In the genomic region with DNA sequence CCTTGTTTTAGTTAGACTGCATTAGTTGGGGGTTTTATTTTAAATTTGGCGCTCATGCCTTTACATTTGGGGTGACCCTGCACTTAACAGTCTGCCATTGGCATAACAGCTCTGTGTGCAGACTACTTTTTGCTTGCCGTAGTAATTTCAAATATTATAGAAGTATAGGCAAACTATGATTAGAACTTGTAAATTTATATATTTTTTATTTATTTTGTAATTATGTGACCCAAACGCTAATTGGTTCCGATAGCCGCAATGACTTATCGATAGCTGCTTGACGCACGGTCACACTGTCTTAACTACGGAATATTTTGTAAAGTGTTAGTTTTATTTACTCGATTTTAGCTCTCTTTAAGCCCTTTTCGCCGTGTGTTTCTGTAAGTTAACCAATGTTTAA, we compare ENCODE assay signal across 1 fruit fly cellular context.
TF ChIP-seq lines count a peak whose summit lies in the region.

rhea (plus strand) TSS at position 292 of the 400 bp plus-strand sequence.

TF ChIP-seq in whole organism, embryonic, 481 proteins besides CTCF, POLR2A, EP300 and RAD21 (continued from another document and continues in another):
- no peak for TF ChIP-seq Hr78 (GFP tag; optimal IDR thresholded peaks at IDR 0.05; lab: Kevin White, UChicago)
- TF ChIP-seq Fer1 (GFP tag; optimal IDR thresholded peaks at IDR 0.05; lab: Kevin White, UChicago): peak; percentile 23
- TF ChIP-seq otp (GFP tag; IDR thresholded peaks at IDR 0.05; lab: Robert Waterston, UW): peak; percentile 24; the same call in 1 of the 3 replicates
- no peak for TF ChIP-seq CG8290 (GFP tag; optimal IDR thresholded peaks at IDR 0.05; lab: Kevin White, UChicago)
- TF ChIP-seq CG8290 (tag; optimal IDR thresholded peaks at IDR 0.05; lab: Kevin White, UChicago): no peak
- TF ChIP-seq CG30403 (GFP tag; optimal IDR thresholded peaks at IDR 0.05; lab: Kevin White, UChicago): peak; percentile 4
- TF ChIP-seq da (GFP tag; optimal IDR thresholded peaks at IDR 0.05; lab: Kevin White, UChicago): no peak
- no peak for TF ChIP-seq Hr51 (GFP tag; optimal IDR thresholded peaks at IDR 0.05; lab: Kevin White, UChicago)
- no peak for TF ChIP-seq CG7987 (GFP tag; optimal IDR thresholded peaks at IDR 0.05; lab: Kevin White, UChicago)
- TF ChIP-seq ssp (GFP tag; IDR thresholded peaks at IDR 0.05; lab: Robert Waterston, UW): no peak
- TF ChIP-seq CG6791 (GFP tag; IDR thresholded peaks at IDR 0.05; lab: Robert Waterston, UW; ENCODE audit: partially characterized antibody): peak; percentile 71; the same call in 2 of the 3 replicates
- no peak for TF ChIP-seq ato (GFP tag; IDR thresholded peaks at IDR 0.05; lab: Robert Waterston, UW; ENCODE audit: partially characterized antibody)
- TF ChIP-seq Sry-β (GFP tag; optimal IDR thresholded peaks at IDR 0.05; lab: Kevin White, UChicago): no peak
- no peak for TF ChIP-seq luna (GFP tag; optimal IDR thresholded peaks at IDR 0.05; lab: Kevin White, UChicago)
- TF ChIP-seq CG2129 (GFP tag; IDR thresholded peaks at IDR 0.05; lab: Robert Waterston, UW; ENCODE audit: partially characterized antibody): peak; percentile 61
- no peak for TF ChIP-seq CG4707 (GFP tag; optimal IDR thresholded peaks at IDR 0.05; lab: Kevin White, UChicago)
- peak; percentile 52 for TF ChIP-seq HmgZ (tag; optimal IDR thresholded peaks at IDR 0.05; lab: Kevin White, UChicago)
- TF ChIP-seq pb (GFP tag; optimal IDR thresholded peaks at IDR 0.05; lab: Kevin White, UChicago): no peak
- TF ChIP-seq CG4404 (GFP tag; IDR thresholded peaks at IDR 0.05; lab: Robert Waterston, UW): no peak
- no peak for TF ChIP-seq CG6765 (GFP tag; optimal IDR thresholded peaks at IDR 0.05; lab: Kevin White, UChicago)
- TF ChIP-seq gcm2 (GFP tag; optimal IDR thresholded peaks at IDR 0.05; lab: Kevin White, UChicago): no peak
- no peak for TF ChIP-seq CG7928 (GFP tag; optimal IDR thresholded peaks at IDR 0.05; lab: Kevin White, UChicago)
- no peak for TF ChIP-seq Fer3 (tag; optimal IDR thresholded peaks at IDR 0.05; lab: Kevin White, UChicago)
- TF ChIP-seq ac (GFP tag; optimal IDR thresholded peaks at IDR 0.05; lab: Kevin White, UChicago): no peak
- TF ChIP-seq Asciz (GFP tag; optimal IDR thresholded peaks at IDR 0.05; lab: Kevin White, UChicago): no peak
- peak; percentile 93 for TF ChIP-seq E2f2 (GFP tag; IDR thresholded peaks at IDR 0.05; lab: Robert Waterston, UW)
- peak; percentile 3 for TF ChIP-seq D19A (tag; optimal IDR thresholded peaks at IDR 0.05; lab: Kevin White, UChicago)
- TF ChIP-seq Kr (GFP tag; optimal IDR thresholded peaks at IDR 0.05; lab: Kevin White, UChicago): no peak
- no peak for TF ChIP-seq tup (GFP tag; optimal IDR thresholded peaks at IDR 0.05; lab: Kevin White, UChicago)
- no peak for TF ChIP-seq corto (GFP tag; optimal IDR thresholded peaks at IDR 0.05; lab: Kevin White, UChicago)
- no peak for TF ChIP-seq CG16863 (GFP tag; optimal IDR thresholded peaks at IDR 0.05; lab: Kevin White, UChicago)
- TF ChIP-seq unc-4 (GFP tag; IDR thresholded peaks at IDR 0.05; lab: Robert Waterston, UW; ENCODE audit: partially characterized antibody): peak; percentile 87
- no peak for TF ChIP-seq zfh2 (GFP tag; optimal IDR thresholded peaks at IDR 0.05; lab: Kevin White, UChicago)
- TF ChIP-seq vvl (GFP tag; IDR thresholded peaks at IDR 0.05; lab: Robert Waterston, UW): peak; percentile 43; the same call in 1 of the 2 replicates
- no peak for TF ChIP-seq grn (GFP tag; optimal IDR thresholded peaks at IDR 0.05; lab: Kevin White, UChicago)
- TF ChIP-seq C15 (GFP tag; IDR thresholded peaks at IDR 0.05; lab: Robert Waterston, UW): no peak
- TF ChIP-seq CG15514 (GFP tag; optimal IDR thresholded peaks at IDR 0.05; lab: Kevin White, UChicago): peak; percentile 98
- TF ChIP-seq Adf1 (GFP tag; IDR thresholded peaks at IDR 0.05; lab: Robert Waterston, UW): no peak
- no peak for TF ChIP-seq CG6689 (GFP tag; IDR thresholded peaks at IDR 0.05; lab: Robert Waterston, UW)
- no peak for TF ChIP-seq CG33557 (GFP tag; optimal IDR thresholded peaks at IDR 0.05; lab: Kevin White, UChicago)
- no peak for TF ChIP-seq aop (GFP tag; IDR thresholded peaks at IDR 0.05; lab: Robert Waterston, UW)
- TF ChIP-seq CG1832 (GFP tag; optimal IDR thresholded peaks at IDR 0.05; lab: Kevin White, UChicago): no peak
- TF ChIP-seq CG1529 (GFP tag; optimal IDR thresholded peaks at IDR 0.05; lab: Kevin White, UChicago): no peak
- no peak for TF ChIP-seq sisA (GFP tag; IDR thresholded peaks at IDR 0.05; lab: Robert Waterston, UW)
- no peak for TF ChIP-seq CG3163 (GFP tag; optimal IDR thresholded peaks at IDR 0.05; lab: Kevin White, UChicago)
- TF ChIP-seq NfI (GFP tag; optimal IDR thresholded peaks at IDR 0.05; lab: Kevin White, UChicago): no peak
- no peak for TF ChIP-seq wdn (GFP tag; IDR thresholded peaks at IDR 0.05; lab: Robert Waterston, UW)
- TF ChIP-seq CG12219 (GFP tag; optimal IDR thresholded peaks at IDR 0.05; lab: Kevin White, UChicago): no peak
- TF ChIP-seq zf30C (GFP tag; optimal IDR thresholded peaks at IDR 0.05; lab: Kevin White, UChicago): no peak
- peak; percentile 76; the same call in 1 of the 4 replicates for TF ChIP-seq chinmo (GFP tag; IDR thresholded peaks at IDR 0.05; lab: Robert Waterston, UW; ENCODE audit: partially characterized antibody)
- TF ChIP-seq Fer2 (tag; optimal IDR thresholded peaks at IDR 0.05; lab: Kevin White, UChicago): no peak
- TF ChIP-seq Eip74EF (GFP tag; optimal IDR thresholded peaks at IDR 0.05; lab: Kevin White, UChicago): no peak
- no peak for TF ChIP-seq Awh (GFP tag; IDR thresholded peaks at IDR 0.05; lab: Robert Waterston, UW)
- peak; percentile 16 for TF ChIP-seq Nf-YB (GFP tag; optimal IDR thresholded peaks at IDR 0.05; lab: Kevin White, UChicago)
- peak; percentile 81 for TF ChIP-seq Doc3 (GFP tag; IDR thresholded peaks at IDR 0.05; lab: Robert Waterston, UW; ENCODE audit: partially characterized antibody)
- no peak for TF ChIP-seq Meics (GFP tag; optimal IDR thresholded peaks at IDR 0.05; lab: Kevin White, UChicago)
- peak; percentile 41 for TF ChIP-seq lilli (GFP tag; optimal IDR thresholded peaks at IDR 0.05; lab: Kevin White, UChicago)
- TF ChIP-seq lola (GFP tag; optimal IDR thresholded peaks at IDR 0.05; lab: Kevin White, UChicago): peak in 1 of 3 experiments; percentile 10
- TF ChIP-seq MTF-1 (GFP tag; optimal IDR thresholded peaks at IDR 0.05; lab: Kevin White, UChicago; ENCODE audit: borderline replicate concordance): no peak
- peak; percentile 84; the same call in 1 of the 2 replicates for TF ChIP-seq amos (GFP tag; IDR thresholded peaks at IDR 0.05; lab: Robert Waterston, UW; ENCODE audit: partially characterized antibody)
- TF ChIP-seq CG6654 (GFP tag; optimal IDR thresholded peaks at IDR 0.05; lab: Kevin White, UChicago): no peak
- TF ChIP-seq Camta (GFP tag; optimal IDR thresholded peaks at IDR 0.05; lab: Kevin White, UChicago): no peak
- peak; percentile 82 for TF ChIP-seq CG34224 (GFP tag; IDR thresholded peaks at IDR 0.05; lab: Robert Waterston, UW; ENCODE audit: partially characterized antibody)
- no peak for TF ChIP-seq CG3726 (GFP tag; IDR thresholded peaks at IDR 0.05; lab: Robert Waterston, UW)
- TF ChIP-seq CG6683 (GFP tag; optimal IDR thresholded peaks at IDR 0.05; lab: Kevin White, UChicago): no peak
- no peak for TF ChIP-seq sqz (GFP tag; optimal IDR thresholded peaks at IDR 0.05; lab: Kevin White, UChicago)
- TF ChIP-seq Blimp-1 (GFP tag; optimal IDR thresholded peaks at IDR 0.05; lab: Kevin White, UChicago): no peak
- no peak for TF ChIP-seq CG16779 (GFP tag; IDR thresholded peaks at IDR 0.05; lab: Robert Waterston, UW)
- TF ChIP-seq cad (GFP tag; optimal IDR thresholded peaks at IDR 0.05; lab: Kevin White, UChicago): no peak
- TF ChIP-seq ab (GFP tag; optimal IDR thresholded peaks at IDR 0.05; lab: Kevin White, UChicago): no peak
- TF ChIP-seq zen (tag; optimal IDR thresholded peaks at IDR 0.05; lab: Kevin White, UChicago): peak; percentile 65
- no peak for TF ChIP-seq so (GFP tag; IDR thresholded peaks at IDR 0.05; lab: Robert Waterston, UW)
- TF ChIP-seq Dek (tag; optimal IDR thresholded peaks at IDR 0.05; lab: Kevin White, UChicago): peak; percentile 17
- TF ChIP-seq CG12071 (GFP tag; optimal IDR thresholded peaks at IDR 0.05; lab: Kevin White, UChicago): no peak
- TF ChIP-seq CG15696 (tag; optimal IDR thresholded peaks at IDR 0.05; lab: Kevin White, UChicago): no peak
- TF ChIP-seq CG7745 (tag; optimal IDR thresholded peaks at IDR 0.05; lab: Kevin White, UChicago): no peak
- TF ChIP-seq CG14441 (GFP tag; IDR thresholded peaks at IDR 0.05; lab: Robert Waterston, UW): no peak
- TF ChIP-seq Ptx1 (GFP tag; IDR thresholded peaks at IDR 0.05; lab: Robert Waterston, UW): 0 out of 2 replicates have a peak, but pooled peaks have one; percentile 10
- no peak for TF ChIP-seq HmgD (GFP tag; optimal IDR thresholded peaks at IDR 0.05; lab: Kevin White, UChicago)
- peak; percentile 73 for TF ChIP-seq sens (GFP tag; lab: Kevin White, UChicago)
- TF ChIP-seq YL-1 (GFP tag; optimal IDR thresholded peaks at IDR 0.05; lab: Kevin White, UChicago): peak; percentile 31
- TF ChIP-seq sd (tag; optimal IDR thresholded peaks at IDR 0.05; lab: Kevin White, UChicago): no peak
- TF ChIP-seq gem (tag; optimal IDR thresholded peaks at IDR 0.05; lab: Kevin White, UChicago): peak; percentile 40
- TF ChIP-seq tna (GFP tag; IDR thresholded peaks at IDR 0.05; lab: Robert Waterston, UW; ENCODE audit: partially characterized antibody): peak; percentile 49
- no peak for TF ChIP-seq Ssrp (tag; optimal IDR thresholded peaks at IDR 0.05; lab: Kevin White, UChicago)
- TF ChIP-seq sc (optimal IDR thresholded peaks at IDR 0.05; lab: Kevin White, UChicago): no peak
- no peak for TF ChIP-seq sc (GFP tag; optimal IDR thresholded peaks at IDR 0.05; lab: Kevin White, UChicago)
- no peak for TF ChIP-seq bcd (GFP tag; optimal IDR thresholded peaks at IDR 0.05; lab: Kevin White, UChicago)
- TF ChIP-seq E2f1 (GFP tag; IDR thresholded peaks at IDR 0.05; lab: Robert Waterston, UW): no peak
- no peak for TF ChIP-seq CG7839 (tag; optimal IDR thresholded peaks at IDR 0.05; lab: Kevin White, UChicago)
- no peak for TF ChIP-seq CG17385 (GFP tag; optimal IDR thresholded peaks at IDR 0.05; lab: Kevin White, UChicago)
- TF ChIP-seq yki (optimal IDR thresholded peaks at IDR 0.05; lab: Kevin White, UChicago): no peak
- TF ChIP-seq CG11560 (tag; IDR thresholded peaks at IDR 0.05; lab: Robert Waterston, UW): no peak
- peak; percentile 65 for TF ChIP-seq CG12391 (tag; optimal IDR thresholded peaks at IDR 0.05; lab: Kevin White, UChicago)
- no peak for TF ChIP-seq Abd-B (GFP tag; optimal IDR thresholded peaks at IDR 0.05; lab: Kevin White, UChicago)
- TF ChIP-seq prd (optimal IDR thresholded peaks at IDR 0.05; lab: Kevin White, UChicago): no peak
- TF ChIP-seq prd (GFP tag; IDR thresholded peaks at IDR 0.05; lab: Robert Waterston, UW): 0 out of 3 replicates have a peak, but pooled peaks have one; percentile 8
- peak; percentile 55 for TF ChIP-seq CG2712 (tag; optimal IDR thresholded peaks at IDR 0.05; lab: Kevin White, UChicago)
- TF ChIP-seq CG11504 (tag; optimal IDR thresholded peaks at IDR 0.05; lab: Kevin White, UChicago): peak; percentile 33
- TF ChIP-seq jumu (GFP tag; optimal IDR thresholded peaks at IDR 0.05; lab: Kevin White, UChicago): no peak
- TF ChIP-seq CG10321 (GFP tag; IDR thresholded peaks at IDR 0.05; lab: Robert Waterston, UW): no peak
- no peak for TF ChIP-seq Lhr (GFP tag; optimal IDR thresholded peaks at IDR 0.05; lab: Kevin White, UChicago)
- no peak for TF ChIP-seq nau (GFP tag; optimal IDR thresholded peaks at IDR 0.05; lab: Kevin White, UChicago)
- no peak for TF ChIP-seq dimm (GFP tag; IDR thresholded peaks at IDR 0.05; lab: Robert Waterston, UW)
- no peak for TF ChIP-seq pros (GFP tag; optimal IDR thresholded peaks at IDR 0.05; lab: Kevin White, UChicago)
- peak; percentile 39; the same call in 1 of the 2 replicates for TF ChIP-seq slbo (GFP tag; IDR thresholded peaks at IDR 0.05; lab: Robert Waterston, UW)
- peak; percentile 34 for TF ChIP-seq CG18262 (tag; optimal IDR thresholded peaks at IDR 0.05; lab: Kevin White, UChicago)
- TF ChIP-seq Ets97D (GFP tag; optimal IDR thresholded peaks at IDR 0.05; lab: Kevin White, UChicago): peak; percentile 25
- TF ChIP-seq MESR4 (GFP tag; optimal IDR thresholded peaks at IDR 0.05; lab: Kevin White, UChicago): no peak
- no peak for TF ChIP-seq twi (tag; optimal IDR thresholded peaks at IDR 0.05; lab: Kevin White, UChicago)
- TF ChIP-seq Hmx (GFP tag; optimal IDR thresholded peaks at IDR 0.05; lab: Kevin White, UChicago): no peak
- TF ChIP-seq Atf-2 (GFP tag; optimal IDR thresholded peaks at IDR 0.05; lab: Kevin White, UChicago): no peak
- TF ChIP-seq Atf6 (GFP tag; IDR thresholded peaks at IDR 0.05; lab: Robert Waterston, UW): no peak
- TF ChIP-seq CG15601 (tag; optimal IDR thresholded peaks at IDR 0.05; lab: Kevin White, UChicago): peak; percentile 48
- TF ChIP-seq nerfin-1 (tag; optimal IDR thresholded peaks at IDR 0.05; lab: Kevin White, UChicago): no peak
- no peak for TF ChIP-seq CG13624 (GFP tag; optimal IDR thresholded peaks at IDR 0.05; lab: Kevin White, UChicago)
- TF ChIP-seq gro (GFP tag; optimal IDR thresholded peaks at IDR 0.05; lab: Kevin White, UChicago): no peak
- peak; percentile 84 for TF ChIP-seq Scr (GFP tag; IDR thresholded peaks at IDR 0.05; lab: Robert Waterston, UW; ENCODE audit: partially characterized antibody)
- TF ChIP-seq CG11456 (GFP tag; IDR thresholded peaks at IDR 0.05; lab: Robert Waterston, UW): no peak
- no peak for TF ChIP-seq CG17328 (GFP tag; IDR thresholded peaks at IDR 0.05; lab: Robert Waterston, UW)
- no peak for TF ChIP-seq tgo (GFP tag; IDR thresholded peaks at IDR 0.05; lab: Robert Waterston, UW)
- peak; percentile 53 for TF ChIP-seq tin (GFP tag; optimal IDR thresholded peaks at IDR 0.05; lab: Kevin White, UChicago)
- TF ChIP-seq CG9727 (GFP tag; optimal IDR thresholded peaks at IDR 0.05; lab: Kevin White, UChicago): no peak
- TF ChIP-seq dpn (GFP tag; optimal IDR thresholded peaks at IDR 0.05; lab: Kevin White, UChicago): peak in 1 of 2 experiments; percentile 39
- TF ChIP-seq CG6854 (GFP tag; optimal IDR thresholded peaks at IDR 0.05; lab: Kevin White, UChicago): no peak
- peak; percentile 18 for TF ChIP-seq az2 (GFP tag; optimal IDR thresholded peaks at IDR 0.05; lab: Kevin White, UChicago)
- TF ChIP-seq CG2875 (GFP tag; optimal IDR thresholded peaks at IDR 0.05; lab: Kevin White, UChicago): no peak
- TF ChIP-seq CG17612 (GFP tag; IDR thresholded peaks at IDR 0.05; lab: Robert Waterston, UW): no peak
- peak; percentile 53 for TF ChIP-seq stwl (tag; optimal IDR thresholded peaks at IDR 0.05; lab: Kevin White, UChicago)
- no peak for TF ChIP-seq ro (GFP tag; IDR thresholded peaks at IDR 0.05; lab: Robert Waterston, UW)
- no peak for TF ChIP-seq CG1024 (GFP tag; IDR thresholded peaks at IDR 0.05; lab: Robert Waterston, UW)
